Worm (Caenorhabditis elegans) whole organism, mixed stage, embryonic: ENCODE measurements around the gene K10D11.4.

Experiments used
- ces-1 ChIP-seq: fragments of 150-350 bp; optimal IDR thresholded peaks from 2 replicates; lab custom pipeline; 2014; ENCODE audit warnings: missing biosample characterization, missing genetic modification reagents, missing genetic modification characterization
- drap-1 ChIP-seq: fragments of 200-800 bp; sonication (Bioruptor generic); optimal IDR thresholded peaks from 3 replicates; lab custom pipeline; 2018; ENCODE audit warnings: mild to moderate bottlenecking, missing genetic modification characterization, missing compliant biosample characterization
- elt-1 ChIP-seq: sonication (generic microtip); optimal IDR thresholded peaks from 2 replicates; lab custom pipeline; 2017; ENCODE audit warnings: missing genetic modification characterization, mild to moderate bottlenecking, missing compliant biosample characterization, antibody characterized with exemption, moderate library complexity, borderline replicate concordance; ENCODE audit not compliant: insufficient read depth
- elt-3 ChIP-seq: fragments of 150-350 bp; optimal IDR thresholded peaks from 2 replicates; lab custom pipeline; 2014; ENCODE audit warnings: missing biosample characterization, missing genetic modification characterization
- hlh-1 ChIP-seq: fragments of 150-350 bp; optimal IDR thresholded peaks from 2 replicates; lab custom pipeline; 2014; ENCODE audit warnings: missing biosample characterization, missing genetic modification reagents, missing genetic modification characterization
- mep-1 ChIP-seq: fragments of 150-350 bp; optimal IDR thresholded peaks from 2 replicates; lab custom pipeline; 2017; ENCODE audit warnings: missing biosample characterization, missing genetic modification reagents, missing genetic modification characterization, inconsistent platforms
- pha-4 ChIP-seq: fragments of 150-350 bp; optimal IDR thresholded peaks from 2 replicates; lab custom pipeline; 2018; ENCODE audit warnings: missing biosample characterization, missing genetic modification reagents, missing genetic modification characterization
- unc-62 ChIP-seq: fragments of 150-350 bp; optimal IDR thresholded peaks from 2 replicates; lab custom pipeline; 2014; ENCODE audit warnings: missing biosample characterization, missing genetic modification reagents, missing genetic modification characterization
- ztf-11 ChIP-seq: fragments of 150-350 bp; optimal IDR thresholded peaks from 2 replicates; lab custom pipeline; 2014; ENCODE audit warnings: missing biosample characterization, missing genetic modification characterization

DNA sequence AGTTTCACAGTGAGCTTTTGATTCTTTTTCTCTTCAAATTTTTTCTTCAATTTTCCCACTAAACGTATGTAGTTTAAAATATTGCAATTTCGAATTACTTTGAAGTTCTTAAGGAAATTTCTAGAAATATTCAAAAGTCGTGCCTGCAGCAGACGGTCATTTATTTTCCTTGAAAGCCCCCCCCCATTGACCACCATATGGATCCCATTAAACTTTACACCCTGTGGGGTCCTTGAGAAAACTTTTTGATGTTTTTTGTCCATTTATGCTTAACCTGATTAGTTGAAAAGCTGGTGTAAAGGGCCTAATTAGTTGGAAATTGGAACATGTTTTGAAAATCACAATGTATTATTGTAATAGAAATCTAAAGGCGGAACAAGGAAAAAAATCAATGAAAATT is 15.2 kb upstream of the K10D11.4 start:
- TF ChIP-seq elt-3 (tag; lab: Kevin White, UChicago) (no peak), pha-4 (tag; lab: Kevin White, UChicago) (no peak), mep-1 (tag; lab: Kevin White, UChicago) (no peak), ces-1 (GFP tag; lab: Kevin White, UChicago) (no peak), drap-1 (GFP tag; lab: Kevin White, UChicago) (no peak), elt-1 (no peak), unc-62 (GFP tag; lab: Kevin White, UChicago) (no peak), hlh-1 (no peak), ztf-11 (tag; lab: Kevin White, UChicago) (no peak)
